Fruit fly (Drosophila melanogaster) whole organism, embryonic: ENCODE measurements around the gene CG6607.
A peak's percentile ranks its signal among the peaks of the same experiment; 100 is the strongest.

Experiments used
- Ada2b ChIP-seq: fragments of 200-800 bp; sonication (Bioruptor generic); IDR thresholded peaks from 2 replicates; pipeline ENCODE4 v1.3.6; 2022; ENCODE audit warnings: missing biosample characterization, missing genetic modification characterization
- CG10321 ChIP-seq: fragments of 200-800 bp; sonication (Bioruptor generic); IDR thresholded peaks from 2 replicates; pipeline ENCODE4 v1.3.6; 2022; ENCODE audit warnings: missing biosample characterization, missing genetic modification characterization
- CG10654 ChIP-seq: fragments of 200-800 bp; sonication (Bioruptor generic); optimal IDR thresholded peaks from 2 replicates; lab custom pipeline; 2016; ENCODE audit warnings: missing biosample characterization, missing genetic modification characterization
- CG12071 ChIP-seq: fragments of 200-800 bp; sonication (Bioruptor generic); optimal IDR thresholded peaks from 3 replicates; lab custom pipeline; 2018; ENCODE audit warnings: missing biosample characterization, mild to moderate bottlenecking, missing genetic modification characterization
- CG13424 ChIP-seq: fragments of 200-800 bp; sonication (Bioruptor generic); optimal IDR thresholded peaks from 2 replicates; lab custom pipeline; 2019; ENCODE audit warnings: missing biosample characterization, mild to moderate bottlenecking, missing genetic modification characterization, moderate library complexity
- CG14014 ChIP-seq: fragments of 200-800 bp; sonication (Bioruptor generic); IDR thresholded peaks from 2 replicates; pipeline ENCODE4 v1.3.6; 2022; ENCODE audit warnings: missing biosample characterization, missing genetic modification characterization
- CG14860 ChIP-seq: fragments of 200-800 bp; sonication (Bioruptor generic); IDR thresholded peaks from 3 replicates; pipeline ENCODE4 v1.3.6; 2022; ENCODE audit warnings: missing biosample characterization, missing genetic modification characterization; ENCODE audit not compliant: partially characterized antibody
- CG16813 ChIP-seq: fragments of 200-800 bp; sonication (Bioruptor generic); IDR thresholded peaks from 3 replicates; pipeline ENCODE4 v1.3.6; 2022; ENCODE audit warnings: missing biosample characterization, missing genetic modification characterization; ENCODE audit not compliant: partially characterized antibody
- CG16815 ChIP-seq: fragments of 200-800 bp; sonication (Bioruptor generic); optimal IDR thresholded peaks from 3 replicates; lab custom pipeline; 2017; ENCODE audit warnings: missing biosample characterization, mild to moderate bottlenecking, missing genetic modification characterization
- CG17186 ChIP-seq: fragments of 200-800 bp; sonication (Bioruptor generic); optimal IDR thresholded peaks from 3 replicates; lab custom pipeline; 2017; ENCODE audit warnings: missing biosample characterization, missing genetic modification reagents, missing genetic modification characterization
- CG17359 ChIP-seq: fragments of 200-800 bp; sonication (Bioruptor generic); optimal IDR thresholded peaks from 3 replicates; lab custom pipeline; 2018; ENCODE audit warnings: missing biosample characterization, mild to moderate bottlenecking, missing genetic modification characterization, moderate library complexity
- CG2199 ChIP-seq: fragments of 200-800 bp; sonication (Bioruptor generic); IDR thresholded peaks from 3 replicates; pipeline ENCODE4 v1.3.6; 2022; ENCODE audit warnings: missing biosample characterization, missing genetic modification characterization
- CG30020 ChIP-seq: fragments of 200-800 bp; optimal IDR thresholded peaks from 2 replicates; lab custom pipeline; 2019; ENCODE audit warnings: missing biosample characterization, mild to moderate bottlenecking, missing genetic modification characterization, moderate library complexity
- CG42726 ChIP-seq: fragments of 200-800 bp; sonication (Bioruptor generic); IDR thresholded peaks from 2 replicates; pipeline ENCODE4 v1.3.6; 2022; ENCODE audit warnings: missing biosample characterization, missing genetic modification characterization; ENCODE audit not compliant: partially characterized antibody
- CG6791 ChIP-seq: fragments of 200-800 bp; sonication (Bioruptor generic); IDR thresholded peaks from 3 replicates; pipeline ENCODE4 v1.3.6; 2022; ENCODE audit warnings: missing biosample characterization, missing genetic modification characterization; ENCODE audit not compliant: partially characterized antibody
- CG7963 ChIP-seq: fragments of 200-800 bp; sonication (Bioruptor generic); IDR thresholded peaks from 3 replicates; pipeline ENCODE4 v1.3.6; 2022; ENCODE audit warnings: missing biosample characterization, missing genetic modification characterization; ENCODE audit not compliant: partially characterized antibody
- CG9797 ChIP-seq: fragments of 200-800 bp; sonication (Bioruptor generic); optimal IDR thresholded peaks from 3 replicates; lab custom pipeline; 2018; ENCODE audit warnings: missing biosample characterization, mild to moderate bottlenecking, missing genetic modification characterization
- CG9876 ChIP-seq: fragments of 200-800 bp; sonication (Bioruptor generic); optimal IDR thresholded peaks from 2 replicates; lab custom pipeline; 2016; ENCODE audit warnings: missing biosample characterization, missing genetic modification characterization
- Camta ChIP-seq: fragments of 200-800 bp; sonication (Bioruptor generic); optimal IDR thresholded peaks from 2 replicates; lab custom pipeline; 2016; ENCODE audit warnings: missing biosample characterization, missing genetic modification characterization
- Doc3 ChIP-seq: fragments of 200-800 bp; sonication (Bioruptor generic); IDR thresholded peaks from 3 replicates; pipeline ENCODE4 v1.3.6; 2022; ENCODE audit warnings: missing biosample characterization, missing genetic modification characterization; ENCODE audit not compliant: partially characterized antibody
- Fer2 ChIP-seq: fragments of 200-800 bp; sonication (Bioruptor generic); optimal IDR thresholded peaks from 2 replicates; lab custom pipeline; 2018; ENCODE audit warnings: missing biosample characterization, mild to moderate bottlenecking, missing genetic modification characterization, moderate library complexity
- HLH4C ChIP-seq: fragments of 200-800 bp; sonication (Bioruptor generic); IDR thresholded peaks from 3 replicates; pipeline ENCODE4 v1.3.6; 2022; ENCODE audit warnings: missing biosample characterization, missing genetic modification characterization; ENCODE audit not compliant: partially characterized antibody
- Opbp ChIP-seq: fragments of 200-800 bp; sonication (Bioruptor generic); IDR thresholded peaks from 3 replicates; pipeline ENCODE4 v1.3.6; 2022; ENCODE audit warnings: missing biosample characterization, missing genetic modification characterization; ENCODE audit not compliant: partially characterized antibody
- Optix ChIP-seq: fragments of 200-800 bp; sonication (Bioruptor generic); IDR thresholded peaks from 3 replicates; pipeline ENCODE4 v1.3.6; 2022; ENCODE audit warnings: missing biosample characterization, missing genetic modification characterization
- Vsx1 ChIP-seq: fragments of 200-800 bp; sonication (Bioruptor generic); optimal IDR thresholded peaks from 2 replicates; lab custom pipeline; 2017; ENCODE audit warnings: missing biosample characterization, mild to moderate bottlenecking, missing genetic modification characterization, missing genetic modification reagents
- ato ChIP-seq: fragments of 200-800 bp; sonication (Bioruptor generic); IDR thresholded peaks from 2 replicates; pipeline ENCODE4 v1.3.6; 2022; ENCODE audit warnings: missing biosample characterization, missing genetic modification characterization; ENCODE audit not compliant: partially characterized antibody
- bbx ChIP-seq: fragments of 200-800 bp; sonication (Bioruptor generic); IDR thresholded peaks from 2 replicates; pipeline ENCODE4 v1.3.6; 2022; ENCODE audit warnings: missing biosample characterization, missing genetic modification characterization; ENCODE audit not compliant: partially characterized antibody
- bsh ChIP-seq, 2 experiments: fragments of 200-800 bp; sonication (Bioruptor generic); optimal IDR thresholded peaks; 2 replicates each; lab custom pipeline; 2017 to 2018; ENCODE audit warnings: mild to moderate bottlenecking in 2 of 2, missing biosample characterization in 2 of 2, missing genetic modification characterization in 2 of 2, moderate library complexity in 1 of 2
- corto ChIP-seq: fragments of 200-800 bp; sonication (Bioruptor generic); optimal IDR thresholded peaks from 2 replicates; lab custom pipeline; 2016; ENCODE audit warnings: missing biosample characterization, mild to moderate bottlenecking, missing genetic modification characterization, moderate library complexity
- crp ChIP-seq, 2 experiments: fragments of 200-800 bp; sonication (Bioruptor generic); optimal IDR thresholded peaks; 2 replicates in 1 of 2; 3 replicates in 1 of 2; lab custom pipeline; 2017; ENCODE audit warnings: missing biosample characterization in 2 of 2, missing genetic modification characterization in 2 of 2, mild to moderate bottlenecking in 1 of 2, moderate library complexity in 1 of 2
- dati ChIP-seq: fragments of 200-800 bp; sonication (Bioruptor generic); IDR thresholded peaks from 2 replicates; pipeline ENCODE4 v1.3.6; 2022; ENCODE audit warnings: missing biosample characterization, missing genetic modification characterization
- fd64A ChIP-seq: fragments of 200-800 bp; sonication (Bioruptor generic); optimal IDR thresholded peaks from 3 replicates; lab custom pipeline; 2018; ENCODE audit warnings: missing biosample characterization, mild to moderate bottlenecking, missing genetic modification characterization
- fu2 ChIP-seq: fragments of 200-800 bp; sonication (Bioruptor generic); optimal IDR thresholded peaks from 2 replicates; lab custom pipeline; 2016; ENCODE audit warnings: missing biosample characterization, missing genetic modification characterization
- gro ChIP-seq: fragments of 200-800 bp; sonication (Bioruptor generic); optimal IDR thresholded peaks from 2 replicates; lab custom pipeline; 2016; ENCODE audit warnings: missing biosample characterization, missing genetic modification characterization
- hth ChIP-seq: fragments of >200 bp; optimal IDR thresholded peaks from 2 replicates; lab custom pipeline; 2017; ENCODE audit warnings: inconsistent platforms
- ind ChIP-seq: fragments of 200-800 bp; sonication (Bioruptor generic); optimal IDR thresholded peaks from 3 replicates; lab custom pipeline; 2016; ENCODE audit warnings: missing biosample characterization, missing genetic modification characterization
- ken ChIP-seq: fragments of 200-800 bp; sonication (Bioruptor generic); IDR thresholded peaks from 3 replicates; pipeline ENCODE4 v1.3.6; 2022; ENCODE audit warnings: missing biosample characterization, missing genetic modification characterization
- mld ChIP-seq: fragments of 200-800 bp; sonication (Bioruptor generic); IDR thresholded peaks from 3 replicates; pipeline ENCODE4 v1.3.6; 2022; ENCODE audit warnings: missing biosample characterization, missing genetic modification characterization; ENCODE audit not compliant: partially characterized antibody
- nerfin-1 ChIP-seq: fragments of 200-800 bp; sonication (Bioruptor generic); optimal IDR thresholded peaks from 3 replicates; lab custom pipeline; 2019; ENCODE audit warnings: missing biosample characterization, mild to moderate bottlenecking, missing genetic modification characterization, moderate library complexity
- pho ChIP-seq: fragments of 200-800 bp; sonication (Bioruptor generic); optimal IDR thresholded peaks from 2 replicates; lab custom pipeline; 2016; ENCODE audit warnings: missing biosample characterization, missing genetic modification characterization
- pnt ChIP-seq: fragments of 200-800 bp; sonication (Bioruptor generic); optimal IDR thresholded peaks from 3 replicates; lab custom pipeline; 2016; ENCODE audit warnings: missing biosample characterization, missing genetic modification characterization
- schlank ChIP-seq: fragments of 200-800 bp; sonication (Bioruptor generic); optimal IDR thresholded peaks from 2 replicates; lab custom pipeline; 2018; ENCODE audit warnings: missing biosample characterization, mild to moderate bottlenecking, missing genetic modification characterization
- tap ChIP-seq: fragments of 200-800 bp; optimal IDR thresholded peaks from 3 replicates; lab custom pipeline; 2019; ENCODE audit warnings: missing biosample characterization, mild to moderate bottlenecking, missing genetic modification characterization, moderate library complexity
- tna ChIP-seq: fragments of 200-800 bp; sonication (Bioruptor generic); IDR thresholded peaks from 2 replicates; pipeline ENCODE4 v1.3.6; 2022; ENCODE audit warnings: missing biosample characterization, missing genetic modification characterization; ENCODE audit not compliant: partially characterized antibody
- usp ChIP-seq: fragments of >200 bp; optimal IDR thresholded peaks from 2 replicates; lab custom pipeline; 2017; ENCODE audit warnings: missing biosample characterization, missing genetic modification characterization
- vnd ChIP-seq: fragments of 200-800 bp; sonication (Bioruptor generic); IDR thresholded peaks from 3 replicates; pipeline ENCODE4 v1.3.6; 2022; ENCODE audit warnings: missing biosample characterization, missing genetic modification characterization; ENCODE audit not compliant: partially characterized antibody
- z ChIP-seq: fragments of 200-800 bp; sonication (Bioruptor generic); IDR thresholded peaks from 3 replicates; pipeline ENCODE4 v1.3.6; 2022; ENCODE audit warnings: missing biosample characterization, missing genetic modification characterization

Gene CG6607

dm6 chr3R:24555932-24556331 is 28.1 kb downstream of the CG6607 start (continued):
- TF ChIP-seq mld (GFP tag; lab: Robert Waterston, UW) (peak; percentile 57; the same call in 1 of the 3 replicates), hth (lab: Kevin White, UChicago) (no peak), usp (no peak), Fer2 (tag; lab: Kevin White, UChicago) (no peak), CG12071 (GFP tag; lab: Kevin White, UChicago) (no peak), CG6791 (GFP tag; lab: Robert Waterston, UW) (peak; percentile 70; the same call in 1 of the 3 replicates), Doc3 (peak; percentile 41; the same call in 2 of the 3 replicates), crp (GFP tag; optimal IDR thresholded peaks at IDR 0.05; lab: Kevin White, UChicago) (no peak), pnt (GFP tag; lab: Kevin White, UChicago) (no peak), gro (GFP tag; lab: Kevin White, UChicago) (no peak), CG17359 (tag; lab: Kevin White, UChicago) (no peak), HLH4C (GFP tag; lab: Robert Waterston, UW) (peak; percentile 27; the same call in 1 of the 3 replicates), ken (GFP tag; lab: Robert Waterston, UW) (no peak), Opbp (peak; percentile 60; the same call in 2 of the 3 replicates), fd64A (GFP tag; lab: Kevin White, UChicago) (no peak), CG9797 (no peak), Camta (GFP tag; lab: Kevin White, UChicago) (no peak), pho (GFP tag; lab: Kevin White, UChicago) (no peak), nerfin-1 (tag; lab: Kevin White, UChicago) (peak; percentile 34), fu2 (GFP tag; lab: Kevin White, UChicago) (no peak), corto (GFP tag; lab: Kevin White, UChicago) (no peak), schlank (tag; lab: Kevin White, UChicago) (no peak), bsh (GFP tag; optimal IDR thresholded peaks at IDR 0.05; lab: Kevin White, UChicago) (no peak), CG17186 (GFP tag; lab: Kevin White, UChicago) (no peak), CG13424 (tag; lab: Kevin White, UChicago) (no peak), CG2199 (GFP tag; lab: Robert Waterston, UW) (no peak), z (GFP tag; lab: Robert Waterston, UW) (0 out of 3 replicates have a peak, but pooled peaks have one; percentile 22)

- TF ChIP-seq Vsx1 (no peak), mld (GFP tag; lab: Robert Waterston, UW) (peak; percentile 92), CG10321 (GFP tag; lab: Robert Waterston, UW) (no peak), Ada2b (no peak), Optix (GFP tag; lab: Robert Waterston, UW) (no peak), CG16813 (GFP tag; lab: Robert Waterston, UW) (peak; percentile 11), ato (GFP tag; lab: Robert Waterston, UW) (peak; percentile 35; the same call in 1 of the 2 replicates), CG42726 (GFP tag; lab: Robert Waterston, UW) (0 out of 2 replicates have a peak, but pooled peaks have one; percentile 3), tap (tag; lab: Kevin White, UChicago) (no peak), HLH4C (GFP tag; lab: Robert Waterston, UW) (peak; percentile 3; the same call in 1 of the 3 replicates), vnd (GFP tag; lab: Robert Waterston, UW) (peak; percentile 6; the same call in 2 of the 3 replicates), CG16815 (no peak), bbx (GFP tag; lab: Robert Waterston, UW) (peak; percentile 53; the same call in 1 of the 2 replicates), CG7963 (GFP tag; lab: Robert Waterston, UW) (peak; percentile 33; the same call in 1 of the 3 replicates), CG10654 (no peak), dati (GFP tag; lab: Robert Waterston, UW) (no peak), CG30020 (tag; lab: Kevin White, UChicago) (no peak), CG9876 (GFP tag; lab: Kevin White, UChicago) (no peak), ind (no peak), CG14014 (GFP tag; lab: Robert Waterston, UW) (no peak), CG14860 (peak; percentile 47), Opbp (peak; percentile 44; the same call in 2 of the 3 replicates), tna (GFP tag; lab: Robert Waterston, UW) (no peak), CG6791 (GFP tag; lab: Robert Waterston, UW) (peak; percentile 79)
These were observed 28.7 kb downstream of the CG6607 start for dm6 chr3R:24556554-24556953.
